Worm (Caenorhabditis elegans) whole organism, young adult: Measurements from ENCODE around the gene Y67A10A.11.
"Not testable (repeated sequence)": the region's sequence is repeated elsewhere in the genome, so short reads cannot be mapped to it uniquely, and the experiment has no call there.

Source experiments
- C17E4.6 ChIP-seq: fragments of 200-800 bp; sonication (Bioruptor generic); IDR thresholded peaks from 2 replicates; pipeline ENCODE4 v1.3.6; 2022; ENCODE audit warnings: missing genetic modification reagents, missing genetic modification characterization, missing compliant biosample characterization
- F37B4.10 ChIP-seq: fragments of 200-800 bp; sonication (Bioruptor generic); IDR thresholded peaks from 2 replicates; pipeline ENCODE4 v1.3.6; 2022; ENCODE audit warnings: missing genetic modification characterization, missing compliant biosample characterization
- F52B5.7 ChIP-seq: sonication (generic microtip); optimal IDR thresholded peaks from 2 replicates; lab custom pipeline; 2016; ENCODE audit warnings: mild to moderate bottlenecking, missing genetic modification characterization, missing compliant biosample characterization
- F55B11.4 ChIP-seq: sonication (generic microtip); optimal IDR thresholded peaks from 2 replicates; lab custom pipeline; 2016; ENCODE audit warnings: missing compliant biosample characterization, missing genetic modification characterization, borderline replicate concordance; ENCODE audit not compliant: insufficient read depth
- Y53G8AR.9 ChIP-seq: fragments of 200-800 bp; sonication (Bioruptor generic); conservative IDR thresholded peaks from 2 replicates; pipeline ENCODE4 v1.3.6; 2022; ENCODE audit warnings: missing genetic modification reagents, missing genetic modification characterization, missing compliant biosample characterization
- Y56A3A.18 ChIP-seq: fragments of 200-800 bp; sonication (Bioruptor generic); IDR thresholded peaks from 2 replicates; pipeline ENCODE4 v1.3.6; 2022; ENCODE audit warnings: missing genetic modification reagents, missing genetic modification characterization, missing compliant biosample characterization
- Y67H2A.10 ChIP-seq: fragments of 200-800 bp; sonication (Bioruptor generic); conservative IDR thresholded peaks from 2 replicates; pipeline ENCODE4 v1.3.6; 2022; ENCODE audit warnings: missing genetic modification reagents, missing genetic modification characterization, missing compliant biosample characterization
- Y95B8A.8 ChIP-seq: fragments of 200-800 bp; sonication (Bioruptor generic); IDR thresholded peaks from 2 replicates; pipeline ENCODE4 v1.3.6; 2022; ENCODE audit warnings: missing genetic modification reagents, missing genetic modification characterization, missing compliant biosample characterization
- ZK185.1 ChIP-seq: sonication (generic microtip); optimal IDR thresholded peaks from 2 replicates; lab custom pipeline; 2016; ENCODE audit warnings: mild to moderate bottlenecking, missing genetic modification characterization, missing compliant biosample characterization; ENCODE audit not compliant: poor library complexity, severe bottlenecking
- aptf-2 ChIP-seq: fragments of 200-800 bp; sonication (Bioruptor generic); conservative IDR thresholded peaks from 2 replicates; pipeline ENCODE4 v1.3.6; 2022; ENCODE audit warnings: missing genetic modification reagents, missing genetic modification characterization, missing compliant biosample characterization
- atf-7 ChIP-seq: sonication (generic microtip); optimal IDR thresholded peaks from 2 replicates; lab custom pipeline; 2017; ENCODE audit warnings: mild to moderate bottlenecking, missing genetic modification characterization, missing compliant biosample characterization
- attf-6 ChIP-seq: fragments of 200-800 bp; sonication (Bioruptor generic); IDR thresholded peaks from 2 replicates; pipeline ENCODE4 v1.3.6; 2022; ENCODE audit warnings: missing genetic modification reagents, missing genetic modification characterization, missing compliant biosample characterization
- bed-1 ChIP-seq: fragments of 200-800 bp; sonication (Bioruptor generic); IDR thresholded peaks from 2 replicates; pipeline ENCODE4 v1.3.6; 2022; ENCODE audit warnings: missing genetic modification reagents, missing genetic modification characterization, missing compliant biosample characterization
- cebp-1 ChIP-seq, 2 experiments: fragments of 200-800 bp in 1 of 2; sonication (Bioruptor generic) in 1 of 2; sonication (generic microtip) in 1 of 2; IDR thresholded peaks in 1 of 2; optimal IDR thresholded peaks in 1 of 2; 2 replicates each; pipeline versions ENCODE4 v1.3.6 to Lab custom; 2017 to 2022; ENCODE audit warnings: missing compliant biosample characterization in 2 of 2, missing genetic modification characterization in 2 of 2, mild to moderate bottlenecking in 1 of 2, missing genetic modification reagents in 1 of 2, moderate library complexity in 1 of 2
- ceh-100 ChIP-seq: fragments of 200-800 bp; sonication (Bioruptor generic); IDR thresholded peaks from 2 replicates; pipeline ENCODE4 v1.3.6; 2022; ENCODE audit warnings: missing genetic modification reagents, missing genetic modification characterization, missing compliant biosample characterization
- ceh-58 ChIP-seq: fragments of 200-800 bp; sonication (Bioruptor generic); IDR thresholded peaks from 2 replicates; pipeline ENCODE4 v1.3.6; 2022; ENCODE audit warnings: missing genetic modification characterization, missing compliant biosample characterization
- ceh-91 ChIP-seq: fragments of 200-800 bp; sonication (Bioruptor generic); IDR thresholded peaks from 2 replicates; pipeline ENCODE4 v1.3.6; 2022; ENCODE audit warnings: missing genetic modification reagents, missing genetic modification characterization, missing compliant biosample characterization
- chd-7 ChIP-seq: sonication (generic microtip); optimal IDR thresholded peaks from 2 replicates; lab custom pipeline; 2016; ENCODE audit warnings: mild to moderate bottlenecking, missing genetic modification characterization, moderate library complexity, missing compliant biosample characterization
- efl-1 ChIP-seq: fragments of 150-350 bp; optimal IDR thresholded peaks from 2 replicates; lab custom pipeline; 2014; ENCODE audit warnings: missing biosample characterization, missing genetic modification reagents, missing genetic modification characterization
- egl-18 ChIP-seq: fragments of 200-800 bp; sonication (Bioruptor generic); IDR thresholded peaks from 2 replicates; pipeline ENCODE4 v1.3.6; 2022; ENCODE audit warnings: missing genetic modification reagents, missing genetic modification characterization, missing compliant biosample characterization
- egl-44 ChIP-seq: fragments of 200-800 bp; sonication (Bioruptor generic); IDR thresholded peaks from 2 replicates; pipeline ENCODE4 v1.3.6; 2022; ENCODE audit warnings: missing genetic modification reagents, missing genetic modification characterization, missing compliant biosample characterization
- egrh-3 ChIP-seq: fragments of 200-800 bp; sonication (Bioruptor generic); IDR thresholded peaks from 2 replicates; pipeline ENCODE4 v1.3.6; 2022; ENCODE audit warnings: missing genetic modification reagents, missing genetic modification characterization, missing compliant biosample characterization
- ekl-4 ChIP-seq: fragments of 200-800 bp; sonication (Bioruptor generic); IDR thresholded peaks from 2 replicates; pipeline ENCODE4 v1.3.6; 2022; ENCODE audit warnings: missing genetic modification reagents, missing genetic modification characterization, missing compliant biosample characterization
- fkh-3 ChIP-seq: sonication (generic microtip); optimal IDR thresholded peaks from 2 replicates; lab custom pipeline; 2016; ENCODE audit warnings: mild to moderate bottlenecking, missing genetic modification characterization, missing compliant biosample characterization
- hlh-12 ChIP-seq: sonication (generic microtip); optimal IDR thresholded peaks from 2 replicates; lab custom pipeline; 2016; ENCODE audit warnings: missing genetic modification characterization, missing compliant biosample characterization
- hrde-1 ChIP-seq: sonication (generic microtip); optimal IDR thresholded peaks from 2 replicates; lab custom pipeline; 2016; ENCODE audit warnings: missing genetic modification characterization, mild to moderate bottlenecking, missing compliant biosample characterization, moderate library complexity, missing genotype, missing genetic modification reagents, borderline replicate concordance
- lir-1 ChIP-seq: fragments of 200-800 bp; sonication (Bioruptor generic); conservative IDR thresholded peaks from 2 replicates; pipeline ENCODE4 v1.3.6; 2022; ENCODE audit warnings: missing genetic modification reagents, missing genetic modification characterization, missing compliant biosample characterization
- lsy-27 ChIP-seq: sonication (generic microtip); optimal IDR thresholded peaks from 2 replicates; lab custom pipeline; 2017; ENCODE audit warnings: missing genetic modification characterization, mild to moderate bottlenecking, missing compliant biosample characterization, antibody characterized with exemption, missing genotype, borderline replicate concordance; ENCODE audit not compliant: insufficient read depth
- madf-10 ChIP-seq: sonication (generic microtip); optimal IDR thresholded peaks from 2 replicates; lab custom pipeline; 2016; ENCODE audit warnings: mild to moderate bottlenecking, missing genetic modification characterization, missing compliant biosample characterization
- nfya-1 ChIP-seq: sonication (generic microtip); optimal IDR thresholded peaks from 2 replicates; lab custom pipeline; 2017; ENCODE audit warnings: antibody characterized with exemption, missing compliant biosample characterization, missing genetic modification characterization, borderline replicate concordance; ENCODE audit not compliant: insufficient read depth
- nhr-27 ChIP-seq: fragments of 200-800 bp; sonication (Bioruptor generic); optimal IDR thresholded peaks from 2 replicates; lab custom pipeline; 2018; ENCODE audit warnings: mild to moderate bottlenecking, missing genetic modification characterization, moderate library complexity, missing compliant biosample characterization
- pbrm-1 ChIP-seq: fragments of 200-800 bp; sonication (Bioruptor generic); IDR thresholded peaks from 2 replicates; pipeline ENCODE4 v1.3.6; 2022; ENCODE audit warnings: missing genetic modification reagents, missing genetic modification characterization, missing compliant biosample characterization
- sdz-38 ChIP-seq: sonication (generic microtip); optimal IDR thresholded peaks from 2 replicates; lab custom pipeline; 2016; ENCODE audit warnings: missing genotype, missing genetic modification characterization, missing compliant biosample characterization
- snpc-1.1 ChIP-seq: sonication (generic microtip); optimal IDR thresholded peaks from 2 replicates; lab custom pipeline; 2017; ENCODE audit warnings: missing genetic modification characterization, mild to moderate bottlenecking, missing compliant biosample characterization, antibody characterized with exemption, moderate library complexity, missing genotype, missing genetic modification reagents; ENCODE audit not compliant: insufficient read depth
- snpc-3.4 ChIP-seq: sonication (generic microtip); optimal IDR thresholded peaks from 2 replicates; lab custom pipeline; 2017; ENCODE audit warnings: missing genetic modification characterization, mild to moderate bottlenecking, missing compliant biosample characterization, antibody characterized with exemption, moderate library complexity, missing genotype, missing genetic modification reagents
- snpc-4 ChIP-seq, 5 experiments: fragments of 150-350 bp in 1 of 5; sonication (generic microtip) in 4 of 5; optimal IDR thresholded peaks; 2 replicates each; lab custom pipeline; 2014 to 2018; ENCODE audit warnings: missing genetic modification characterization in 5 of 5, missing biosample characterization in 3 of 5, antibody characterized with exemption in 2 of 5, mild to moderate bottlenecking in 2 of 5, missing compliant biosample characterization in 2 of 5, missing genotype in 2 of 5, moderate library complexity in 2 of 5, missing genetic modification reagents in 1 of 5
- unc-130 ChIP-seq: sonication (generic microtip); optimal IDR thresholded peaks from 2 replicates; lab custom pipeline; 2016; ENCODE audit warnings: missing genetic modification reagents, missing genetic modification characterization, missing compliant biosample characterization
- ztf-22 ChIP-seq: fragments of 200-800 bp; sonication (Bioruptor generic); optimal IDR thresholded peaks from 2 replicates; lab custom pipeline; 2018; ENCODE audit warnings: mild to moderate bottlenecking, missing genetic modification characterization, moderate library complexity, missing compliant biosample characterization
- ztf-28 ChIP-seq: fragments of 200-800 bp; sonication (Bioruptor generic); IDR thresholded peaks from 2 replicates; pipeline ENCODE4 v1.3.6; 2022; ENCODE audit warnings: missing genetic modification reagents, missing genetic modification characterization, missing compliant biosample characterization

The Y67A10A.11 gene

DNA sequence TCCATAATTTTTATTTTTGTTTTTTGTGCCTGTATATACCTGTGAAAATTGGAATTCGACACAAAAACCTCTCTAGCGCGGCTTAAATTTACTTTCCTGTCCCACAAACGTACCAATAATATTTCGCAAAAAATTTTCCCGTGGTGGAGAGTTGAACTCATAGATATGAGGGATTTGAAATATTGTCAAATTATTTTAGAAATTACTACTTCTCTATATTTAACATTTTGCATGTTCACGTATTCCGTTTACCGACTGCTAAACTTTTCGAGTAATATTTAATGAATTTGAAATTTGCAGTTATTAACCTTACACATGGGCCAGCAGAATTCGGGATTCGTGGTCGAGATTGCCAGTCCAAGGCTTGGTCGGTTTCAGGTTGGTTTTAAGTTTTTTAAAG is 34.1 kb downstream of the Y67A10A.11 start, which contains the start of gene Y67A10A.7:
Gene Y67A10A.7 (plus strand): TSS at position 301 of the 400 bp plus-strand sequence.
- not testable (repeated sequence) for TF ChIP-seq snpc-4 (GFP tag; optimal IDR thresholded peaks at IDR 0.05; lab: Kevin White, UChicago)
- peak in 1 of 4 experiments; percentile 17 for TF ChIP-seq snpc-4 (tag; optimal IDR thresholded peaks at IDR 0.05; lab: Kevin White, UChicago)

DNA sequence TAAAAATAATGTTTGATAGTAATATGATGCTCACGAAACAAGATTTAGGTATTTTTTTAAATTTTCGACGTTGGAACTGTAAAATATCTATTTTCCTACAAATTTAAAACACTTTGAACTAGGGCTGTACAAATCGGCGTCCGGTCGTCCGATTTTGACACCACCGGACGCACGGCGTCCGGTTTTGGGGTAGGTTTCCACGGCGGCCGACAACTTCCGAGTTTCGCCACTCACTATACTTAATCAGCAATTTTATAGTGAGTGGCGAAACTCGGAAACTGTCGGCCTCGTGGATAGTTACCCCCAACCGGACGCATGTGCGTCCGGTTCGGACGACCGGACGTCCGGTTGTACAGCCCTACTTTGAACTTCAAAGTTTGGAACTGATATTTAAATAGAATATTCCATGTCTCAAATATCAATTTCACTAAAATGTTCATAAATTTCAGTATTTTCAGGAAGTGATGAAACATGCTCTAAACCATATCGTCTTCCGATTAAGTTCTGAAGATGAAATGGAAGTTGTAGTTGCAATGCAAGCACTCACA is 37.6 kb downstream of the Y67A10A.11 start:
- TF ChIP-seq Y95B8A.8 (GFP tag; lab: Robert Waterston, UW) (no peak), Y67H2A.10 (GFP tag; lab: Robert Waterston, UW) (no peak), attf-6 (GFP tag; lab: Robert Waterston, UW) (peak; percentile 91), ceh-91 (GFP tag; lab: Robert Waterston, UW) (no peak), ztf-28 (GFP tag; lab: Robert Waterston, UW) (no peak), snpc-3.4 (no peak), lir-1 (GFP tag; lab: Robert Waterston, UW) (no peak), snpc-1.1 (tag; lab: Kevin White, UChicago) (peak; percentile 75), fkh-3 (tag; lab: Kevin White, UChicago) (no peak), egl-18 (no peak), ceh-58 (GFP tag; lab: Robert Waterston, UW) (no peak), hrde-1 (tag; lab: Kevin White, UChicago) (no peak), nfya-1 (tag; lab: Kevin White, UChicago) (no peak), snpc-4 (GFP tag; optimal IDR thresholded peaks at IDR 0.05; lab: Kevin White, UChicago) (peak; percentile 48), snpc-4 (tag; optimal IDR thresholded peaks at IDR 0.05; lab: Kevin White, UChicago) (peak; percentile 71 to 95 (median 85)), ZK185.1 (no peak), cebp-1 (GFP tag; IDR thresholded peaks at IDR 0.05; lab: Robert Waterston, UW) (no peak), cebp-1 (tag; optimal IDR thresholded peaks at IDR 0.05; lab: Kevin White, UChicago) (no peak)
- TF ChIP-seq, all 124 proteins: peak for 3

DNA sequence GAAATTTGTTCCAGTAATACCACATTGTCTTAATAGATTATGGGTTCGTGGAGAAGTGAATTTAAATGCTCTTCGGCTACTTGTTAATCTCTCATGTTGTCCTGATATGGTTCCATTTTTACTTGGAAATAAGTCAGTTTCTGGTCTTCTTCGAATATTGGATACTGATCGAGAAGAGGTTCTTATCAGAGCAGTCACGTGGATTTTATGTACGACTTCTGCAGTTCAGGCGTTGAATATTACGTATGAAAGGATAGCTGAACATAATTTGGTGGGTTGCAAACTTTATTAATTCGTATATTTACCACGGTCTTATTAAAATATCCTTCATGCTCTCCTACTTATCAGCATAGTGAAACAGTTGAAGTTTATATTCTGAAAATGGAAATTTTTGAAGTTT is 38.1 kb downstream of the Y67A10A.11 start:
- TF ChIP-seq ztf-22 (GFP tag; lab: Kevin White, UChicago) = no peak
- no peak for TF ChIP-seq lsy-27 (tag; lab: Kevin White, UChicago)
- no peak for TF ChIP-seq ekl-4 (GFP tag; lab: Robert Waterston, UW)
- no peak for TF ChIP-seq efl-1
- TF ChIP-seq chd-7 (tag; lab: Kevin White, UChicago) = no peak
- TF ChIP-seq bed-1 (GFP tag; lab: Robert Waterston, UW) = no peak
- no peak for TF ChIP-seq sdz-38 (tag; lab: Kevin White, UChicago)
- no peak for TF ChIP-seq lir-1 (GFP tag; lab: Robert Waterston, UW)
- TF ChIP-seq ceh-91 (GFP tag; lab: Robert Waterston, UW) = no peak
- TF ChIP-seq F37B4.10 (GFP tag; lab: Robert Waterston, UW) = no peak
- no peak for TF ChIP-seq Y53G8AR.9
- TF ChIP-seq unc-130 (GFP tag; lab: Kevin White, UChicago) = no peak

DNA sequence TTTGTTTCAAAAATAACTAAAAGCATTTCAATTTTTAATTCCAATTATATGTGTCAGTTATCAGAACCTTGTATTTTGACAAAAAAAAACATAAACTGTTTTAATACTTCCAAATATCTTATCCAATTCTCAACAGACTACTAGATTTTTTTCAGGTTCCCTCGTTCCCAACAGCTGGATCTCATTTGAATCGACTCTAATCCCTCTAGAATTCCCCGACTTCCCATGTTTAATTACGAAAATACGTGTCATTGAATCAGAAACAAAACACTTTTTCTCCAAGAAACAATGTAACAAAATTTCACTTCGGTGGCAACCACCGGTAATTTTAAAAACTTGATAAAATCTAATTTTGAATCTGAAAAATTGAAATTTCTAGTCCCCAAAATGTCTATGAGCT is 39.4 kb downstream of the Y67A10A.11 start:
- no peak for TF ChIP-seq pbrm-1 (GFP tag; lab: Robert Waterston, UW)
- TF ChIP-seq snpc-3.4 = no peak
- no peak for TF ChIP-seq snpc-4 (GFP tag; optimal IDR thresholded peaks at IDR 0.05; lab: Kevin White, UChicago)
- no peak for TF ChIP-seq snpc-4 (tag; optimal IDR thresholded peaks at IDR 0.05; lab: Kevin White, UChicago)
- TF ChIP-seq F55B11.4 (tag; lab: Kevin White, UChicago) = no peak
- no peak for TF ChIP-seq Y67H2A.10 (GFP tag; lab: Robert Waterston, UW)
- TF ChIP-seq C17E4.6 (GFP tag; lab: Robert Waterston, UW) = no peak
- TF ChIP-seq Y56A3A.18 (GFP tag; lab: Robert Waterston, UW) = no peak
- no peak for TF ChIP-seq hlh-12 (tag; lab: Kevin White, UChicago)
- no peak for TF ChIP-seq ceh-100 (GFP tag; lab: Robert Waterston, UW)
- no peak for TF ChIP-seq egrh-3 (GFP tag; lab: Robert Waterston, UW)
- TF ChIP-seq ceh-58 (GFP tag; lab: Robert Waterston, UW) = no peak
- TF ChIP-seq atf-7 (tag; lab: Kevin White, UChicago) = no peak
- TF ChIP-seq nhr-27 (tag; lab: Kevin White, UChicago) = no peak
- no peak for TF ChIP-seq egl-44 (GFP tag; lab: Robert Waterston, UW)
- TF ChIP-seq aptf-2 = no peak
- no peak for TF ChIP-seq Y53G8AR.9
- no peak for TF ChIP-seq F52B5.7 (tag; lab: Kevin White, UChicago)
- no peak for TF ChIP-seq madf-10
